Worm (Caenorhabditis elegans) whole organism, L3 larva: ENCODE data around the gene idpa-1.

ENCODE experiments used
- R02D3.7 ChIP-seq: fragments of 150-350 bp; optimal IDR thresholded peaks from 2 replicates; lab custom pipeline; 2014; ENCODE audit warnings: missing biosample characterization, missing genetic modification characterization
- ZK546.5 ChIP-seq: sonication (generic microtip); optimal IDR thresholded peaks from 2 replicates; lab custom pipeline; 2017; ENCODE audit warnings: missing biosample characterization, missing genetic modification characterization
- aly-2 ChIP-seq: fragments of 150-350 bp; optimal IDR thresholded peaks from 2 replicates; lab custom pipeline; 2014; ENCODE audit warnings: missing biosample characterization, missing genetic modification characterization
- ceh-28 ChIP-seq: fragments of 150-350 bp; optimal IDR thresholded peaks from 2 replicates; lab custom pipeline; 2014; ENCODE audit warnings: missing biosample characterization, missing genetic modification reagents, missing genetic modification characterization
- ceh-82 ChIP-seq: fragments of 150-350 bp; optimal IDR thresholded peaks from 2 replicates; lab custom pipeline; 2014; ENCODE audit warnings: missing biosample characterization, missing genetic modification characterization
- daf-12 ChIP-seq: fragments of 150-350 bp; optimal IDR thresholded peaks from 2 replicates; lab custom pipeline; 2014; ENCODE audit warnings: missing biosample characterization, missing genetic modification reagents, missing genetic modification characterization
- egl-5 ChIP-seq: fragments of 150-350 bp; optimal IDR thresholded peaks from 2 replicates; lab custom pipeline; 2017; ENCODE audit warnings: missing biosample characterization, missing genetic modification reagents, missing genetic modification characterization, inconsistent platforms
- elt-1 ChIP-seq: fragments of 150-350 bp; optimal IDR thresholded peaks from 2 replicates; lab custom pipeline; 2014; ENCODE audit warnings: missing biosample characterization, missing genetic modification characterization
- eor-1 ChIP-seq, 2 experiments: fragments of 150-350 bp; optimal IDR thresholded peaks; 2 replicates each; lab custom pipeline; 2014 to 2018; ENCODE audit warnings: missing biosample characterization in 2 of 2, missing genetic modification characterization in 2 of 2
- fkh-10 ChIP-seq: sonication (generic microtip); optimal IDR thresholded peaks from 2 replicates; lab custom pipeline; 2017; ENCODE audit warnings: missing biosample characterization, missing genetic modification reagents, missing genetic modification characterization
- fkh-2 ChIP-seq: fragments of 150-350 bp; optimal IDR thresholded peaks from 2 replicates; lab custom pipeline; 2014; ENCODE audit warnings: missing biosample characterization, missing genetic modification reagents, missing genetic modification characterization
- hmg-11 ChIP-seq: sonication (generic microtip); optimal IDR thresholded peaks from 2 replicates; lab custom pipeline; 2016; ENCODE audit warnings: missing genetic modification characterization, missing compliant biosample characterization
- jun-1 ChIP-seq: fragments of 150-350 bp; optimal IDR thresholded peaks from 2 replicates; lab custom pipeline; 2014; ENCODE audit warnings: missing biosample characterization, missing genetic modification reagents, missing genetic modification characterization
- lin-15B ChIP-seq: fragments of 150-350 bp; optimal IDR thresholded peaks from 2 replicates; lab custom pipeline; 2014; ENCODE audit warnings: missing biosample characterization, missing genetic modification characterization
- lin-39 ChIP-seq: fragments of 150-350 bp; optimal IDR thresholded peaks from 2 replicates; lab custom pipeline; 2018; ENCODE audit warnings: missing biosample characterization, missing genetic modification reagents, missing genetic modification characterization
- lsy-12 ChIP-seq: sonication (generic microtip); optimal IDR thresholded peaks from 2 replicates; lab custom pipeline; 2016; ENCODE audit warnings: mild to moderate bottlenecking, missing genetic modification characterization, missing compliant biosample characterization
- mdl-1 ChIP-seq: fragments of 150-350 bp; optimal IDR thresholded peaks from 2 replicates; lab custom pipeline; 2014; ENCODE audit warnings: missing biosample characterization, missing genetic modification characterization
- mml-1 ChIP-seq: fragments of 150-350 bp; sonication (generic microtip); optimal IDR thresholded peaks from 3 replicates; lab custom pipeline; 2014; ENCODE audit warnings: missing biosample characterization, missing genetic modification characterization
- nfya-1 ChIP-seq: sonication (generic microtip); optimal IDR thresholded peaks from 2 replicates; lab custom pipeline; 2017; ENCODE audit warnings: missing genetic modification characterization, mild to moderate bottlenecking, missing compliant biosample characterization, antibody characterized with exemption, moderate library complexity; ENCODE audit not compliant: insufficient read depth
- nhr-11 ChIP-seq: fragments of 150-350 bp; optimal IDR thresholded peaks from 2 replicates; lab custom pipeline; 2014; ENCODE audit warnings: missing biosample characterization, missing genetic modification characterization
- nhr-23 ChIP-seq: fragments of 150-350 bp; optimal IDR thresholded peaks from 2 replicates; lab custom pipeline; 2014; ENCODE audit warnings: missing biosample characterization, missing genetic modification reagents, missing genetic modification characterization
- nhr-25 ChIP-seq: sonication (generic microtip); optimal IDR thresholded peaks from 2 replicates; lab custom pipeline; 2017; ENCODE audit warnings: missing biosample characterization, missing genetic modification characterization
- nhr-76 ChIP-seq: fragments of 150-350 bp; sonication (generic microtip); optimal IDR thresholded peaks from 5 replicates; lab custom pipeline; 2014; ENCODE audit warnings: missing biosample characterization, missing genetic modification characterization
- nhr-77 ChIP-seq: fragments of 150-350 bp; optimal IDR thresholded peaks from 2 replicates; lab custom pipeline; 2014; ENCODE audit warnings: missing biosample characterization, missing genetic modification characterization
- pqm-1 ChIP-seq: fragments of 150-350 bp; optimal IDR thresholded peaks from 2 replicates; lab custom pipeline; 2017; ENCODE audit warnings: missing biosample characterization, missing genetic modification characterization, inconsistent platforms
- sea-2 ChIP-seq: fragments of 150-350 bp; sonication (generic microtip); optimal IDR thresholded peaks from 4 replicates; lab custom pipeline; 2014; ENCODE audit warnings: missing biosample characterization, missing genetic modification reagents, missing genetic modification characterization
- skn-1 ChIP-seq: fragments of 150-350 bp; optimal IDR thresholded peaks from 2 replicates; lab custom pipeline; 2014; ENCODE audit warnings: missing biosample characterization, missing genetic modification characterization
- tbx-2 ChIP-seq: sonication (generic microtip); optimal IDR thresholded peaks from 2 replicates; lab custom pipeline; 2016; ENCODE audit warnings: mild to moderate bottlenecking, missing genetic modification characterization, missing compliant biosample characterization
- unc-39 ChIP-seq: sonication (generic microtip); optimal IDR thresholded peaks from 4 replicates; lab custom pipeline; 2017; ENCODE audit warnings: missing biosample characterization, missing genetic modification characterization
- unc-62 ChIP-seq: fragments of 150-350 bp; sonication (generic microtip); optimal IDR thresholded peaks from 4 replicates; lab custom pipeline; 2014; ENCODE audit warnings: missing biosample characterization, missing genetic modification reagents, missing genetic modification characterization
- zag-1 ChIP-seq: fragments of 150-350 bp; optimal IDR thresholded peaks from 2 replicates; lab custom pipeline; 2014; ENCODE audit warnings: missing biosample characterization, missing genetic modification characterization
- ztf-11 ChIP-seq: fragments of 150-350 bp; optimal IDR thresholded peaks from 2 replicates; lab custom pipeline; 2014; ENCODE audit warnings: missing biosample characterization, missing genetic modification characterization

idpa-1 gene

DNA sequence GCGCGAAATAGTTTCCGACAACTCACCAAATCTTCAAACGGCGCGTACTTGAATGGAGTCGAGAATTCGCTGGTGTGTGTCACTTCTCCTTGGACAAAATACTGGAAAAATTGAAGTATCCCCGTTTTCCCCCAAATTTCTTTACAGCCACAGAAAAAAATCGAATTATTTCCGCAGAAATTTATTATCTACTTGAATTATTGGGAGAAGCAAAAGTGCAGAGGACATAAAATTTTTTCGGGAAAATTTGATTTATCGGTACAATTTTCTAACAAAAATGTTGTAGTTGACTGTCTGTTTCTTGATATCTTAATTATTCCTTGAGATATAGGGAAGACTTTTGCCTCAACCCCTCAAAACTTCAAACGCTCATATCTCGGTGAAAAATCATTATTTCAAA lies 22.0 kb upstream of the idpa-1 start, which contains the start of gene R10F2.4:
Gene R10F2.4 (minus strand): TSS at position 101 of the 400 bp plus-strand sequence.
- TF ChIP-seq mml-1 (tag; lab: Kevin White, UChicago) (no peak), egl-5 (tag; lab: Kevin White, UChicago) (no peak), aly-2 (no peak), fkh-2 (tag; lab: Kevin White, UChicago) (no peak), lin-15B (tag; lab: Kevin White, UChicago) (no peak), unc-39 (tag; lab: Kevin White, UChicago) (no peak), sea-2 (GFP tag; lab: Kevin White, UChicago) (no peak), unc-62 (no peak)

DNA sequence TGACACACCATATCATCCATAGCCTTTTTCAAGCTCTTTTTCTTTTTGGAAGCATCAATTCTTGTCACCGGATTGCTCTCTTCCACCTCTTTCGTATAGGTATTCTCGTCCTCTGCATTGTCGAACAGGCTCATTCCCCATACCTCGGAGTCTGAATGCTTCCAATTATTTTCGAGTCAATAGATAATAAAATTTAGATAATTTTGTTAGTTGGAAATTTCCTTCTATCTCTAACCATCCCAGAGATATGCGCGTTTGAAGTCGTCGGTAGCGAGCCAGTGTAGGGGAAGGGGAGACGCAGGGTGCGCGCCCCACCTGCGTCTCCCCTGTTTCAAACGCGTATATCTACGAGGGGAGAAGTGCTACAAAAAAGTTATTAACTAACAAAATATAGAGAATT lies 19.8 kb upstream of the idpa-1 start:
- no peak for TF ChIP-seq ztf-11 (tag; lab: Kevin White, UChicago)
- TF ChIP-seq pqm-1 (tag; lab: Kevin White, UChicago), result no peak
- TF ChIP-seq R02D3.7 (tag; lab: Kevin White, UChicago), result no peak
- no peak for TF ChIP-seq nfya-1 (tag; lab: Kevin White, UChicago)
- TF ChIP-seq nhr-77 (tag; lab: Kevin White, UChicago), result no peak

DNA sequence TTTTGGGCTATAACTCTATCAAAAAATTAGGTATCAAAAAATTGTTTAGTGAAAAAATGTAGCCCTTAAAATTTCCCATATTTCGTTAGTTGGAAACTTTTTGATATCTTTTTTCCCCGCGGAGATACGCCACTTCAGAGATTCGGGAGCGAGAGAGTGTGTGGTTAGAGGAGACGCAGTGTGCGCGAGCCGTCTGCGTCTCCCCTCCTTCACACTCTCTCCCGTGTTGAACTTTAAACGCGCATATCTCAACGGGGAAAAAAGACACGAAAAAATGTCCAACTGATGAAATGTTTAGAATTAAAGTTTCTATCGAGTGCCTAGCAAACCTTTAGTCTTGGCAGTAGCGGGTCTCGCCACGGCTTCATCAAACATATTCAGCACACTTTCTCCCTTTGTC lies 19.3 kb upstream of the idpa-1 start:
- no peak for TF ChIP-seq ztf-11 (tag; lab: Kevin White, UChicago)
- no peak for TF ChIP-seq egl-5 (tag; lab: Kevin White, UChicago)
- no peak for TF ChIP-seq nfya-1 (tag; lab: Kevin White, UChicago)
- TF ChIP-seq unc-62, result no peak
- TF ChIP-seq mdl-1, result no peak
- no peak for TF ChIP-seq tbx-2
- TF ChIP-seq daf-12, result no peak
- TF ChIP-seq eor-1 (tag; optimal IDR thresholded peaks at IDR 0.05; lab: Kevin White, UChicago), result no peak
- TF ChIP-seq nhr-77 (tag; lab: Kevin White, UChicago), result no peak
- no peak for TF ChIP-seq jun-1 (tag; lab: Kevin White, UChicago)
- no peak for TF ChIP-seq ceh-82 (tag; lab: Kevin White, UChicago)
- TF ChIP-seq ceh-28 (tag; lab: Kevin White, UChicago), result no peak
- TF ChIP-seq lsy-12, result no peak
- TF ChIP-seq sea-2 (GFP tag; lab: Kevin White, UChicago), result no peak
- no peak for TF ChIP-seq aly-2
- TF ChIP-seq fkh-10 (GFP tag; lab: Kevin White, UChicago), result no peak
- no peak for TF ChIP-seq pqm-1 (tag; lab: Kevin White, UChicago)
- no peak for TF ChIP-seq hmg-11 (tag; lab: Kevin White, UChicago)

DNA sequence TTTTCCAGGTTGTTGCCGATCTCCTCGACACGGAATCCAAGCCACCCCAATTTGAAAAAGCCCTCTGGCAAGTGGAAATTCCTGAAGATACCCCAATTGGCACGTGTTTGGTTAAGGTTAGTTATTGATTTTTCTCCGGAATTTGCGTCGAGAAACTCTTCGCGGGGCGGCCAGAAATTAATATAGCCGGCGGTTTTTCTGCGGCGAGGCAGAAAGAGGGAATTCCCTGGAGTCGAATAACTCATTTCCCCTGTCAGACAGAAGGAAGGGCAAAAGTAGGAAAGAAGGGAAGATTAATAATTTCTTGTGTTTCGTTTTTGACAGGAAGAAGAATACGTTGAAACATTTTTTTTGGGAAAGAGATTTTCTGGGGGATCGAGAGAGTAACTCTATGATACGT lies 17.6 kb upstream of the idpa-1 start:
- TF ChIP-seq ZK546.5 (tag; lab: Kevin White, UChicago) (no peak), fkh-2 (tag; lab: Kevin White, UChicago) (no peak), nhr-11 (tag; lab: Kevin White, UChicago) (no peak), nhr-23 (tag; lab: Kevin White, UChicago) (no peak), unc-62 (no peak), fkh-10 (GFP tag; lab: Kevin White, UChicago) (no peak), R02D3.7 (tag; lab: Kevin White, UChicago) (no peak), sea-2 (GFP tag; lab: Kevin White, UChicago) (no peak), hmg-11 (tag; lab: Kevin White, UChicago) (no peak), nhr-25 (tag; lab: Kevin White, UChicago) (no peak), skn-1 (tag; lab: Kevin White, UChicago) (no peak), nhr-76 (no peak), zag-1 (tag; lab: Kevin White, UChicago) (no peak), lin-15B (tag; lab: Kevin White, UChicago) (no peak), ceh-82 (tag; lab: Kevin White, UChicago) (no peak), elt-1 (no peak), aly-2 (no peak)

DNA sequence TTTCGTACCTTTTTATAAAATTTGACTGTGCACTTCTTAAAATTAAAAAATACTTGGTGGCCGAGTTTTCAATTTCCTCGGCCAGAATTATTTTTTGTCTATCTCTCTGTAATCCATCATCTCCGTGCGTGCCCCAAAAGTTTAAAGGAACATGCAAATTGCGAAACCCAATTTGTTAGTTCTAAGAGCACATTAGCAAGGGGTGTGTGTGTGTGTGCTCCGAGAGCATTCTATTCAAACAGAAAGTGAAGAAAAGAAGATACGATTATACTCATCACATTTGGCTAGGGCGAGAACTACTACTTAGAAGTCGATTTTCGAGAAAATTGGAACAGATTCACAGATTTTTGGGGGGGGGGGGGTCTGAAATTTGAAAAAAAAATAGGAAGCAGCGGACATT lies 13.0 kb upstream of the idpa-1 start:
- TF ChIP-seq lin-39 (tag; lab: Kevin White, UChicago) (no peak), nhr-76 (no peak), nfya-1 (tag; lab: Kevin White, UChicago) (peak; percentile 29), fkh-10 (GFP tag; lab: Kevin White, UChicago) (peak; percentile 72)
